Worm (Caenorhabditis elegans): ENCODE data around the gene T25C12.3.

- TF ChIP-seq ets-7 (tag; optimal IDR thresholded peaks at IDR 0.05): no peak
- no peak for TF ChIP-seq flt-1 (GFP tag; IDR thresholded peaks at IDR 0.05)
- TF ChIP-seq aly-1 (tag; optimal IDR thresholded peaks at IDR 0.05): no peak
- TF ChIP-seq ama-1 (optimal IDR thresholded peaks at IDR 0.05): no peak
- peak; percentile 63 for TF ChIP-seq F13C5.2 (tag; optimal IDR thresholded peaks at IDR 0.05)
- TF ChIP-seq scrt-1 (GFP tag; IDR thresholded peaks at IDR 0.05): no peak
- TF ChIP-seq hnd-1 (tag; optimal IDR thresholded peaks at IDR 0.05): no peak
- no peak for TF ChIP-seq pes-1 (GFP tag; IDR thresholded peaks at IDR 0.05)
- TF ChIP-seq tbx-11 (GFP tag; IDR thresholded peaks at IDR 0.05): no peak
- no peak for TF ChIP-seq tra-4 (tag; optimal IDR thresholded peaks at IDR 0.05)
These were observed 22.4 kb upstream of the T25C12.3 start, which contains the start of gene sdc-2 for ce11 chrX:11522058-11522757.

All from whole organism, early embryonic.